Fruit fly (Drosophila melanogaster) whole organism, adult: ENCODE results near the gene CG15894.

Experiments used
- CG1620 ChIP-seq: fragments of 200-800 bp; sonication (Bioruptor generic); optimal IDR thresholded peaks from 2 replicates; lab custom pipeline; 2016; ENCODE audit warnings: missing biosample characterization, missing genetic modification characterization
- CG33017 ChIP-seq: fragments of 200-800 bp; sonication (Bioruptor generic); optimal IDR thresholded peaks from 2 replicates; lab custom pipeline; 2018; ENCODE audit warnings: missing biosample characterization, mild to moderate bottlenecking, missing genetic modification characterization, moderate library complexity
- CG7045 ChIP-seq: fragments of 200-800 bp; sonication (Bioruptor generic); optimal IDR thresholded peaks from 2 replicates; lab custom pipeline; 2017; ENCODE audit warnings: missing biosample characterization, mild to moderate bottlenecking, missing genetic modification characterization
- CG7101 ChIP-seq: fragments of 200-800 bp; sonication (Bioruptor generic); optimal IDR thresholded peaks from 2 replicates; lab custom pipeline; 2018; ENCODE audit warnings: missing biosample characterization, mild to moderate bottlenecking, missing genetic modification characterization, moderate library complexity
- Crg-1 ChIP-seq: fragments of 200-800 bp; sonication (Bioruptor generic); optimal IDR thresholded peaks from 2 replicates; lab custom pipeline; 2016; ENCODE audit warnings: missing biosample characterization, missing genetic modification characterization
- Mnt ChIP-seq: fragments of 200-800 bp; sonication (Bioruptor generic); optimal IDR thresholded peaks from 2 replicates; lab custom pipeline; 2016; ENCODE audit warnings: missing biosample characterization, mild to moderate bottlenecking, missing genetic modification characterization
- bab1 ChIP-seq: fragments of 200-800 bp; sonication (Bioruptor generic); optimal IDR thresholded peaks from 3 replicates; lab custom pipeline; 2019; ENCODE audit warnings: missing biosample characterization, mild to moderate bottlenecking, missing genetic modification characterization, moderate library complexity
- cic ChIP-seq: fragments of 200-800 bp; sonication (Bioruptor generic); optimal IDR thresholded peaks from 2 replicates; lab custom pipeline; 2017; ENCODE audit warnings: missing biosample characterization, mild to moderate bottlenecking, missing genetic modification characterization, moderate library complexity
- cnc ChIP-seq, 2 experiments: fragments of >200 bp; optimal IDR thresholded peaks; 2 replicates each; lab custom pipeline; 2017
- kay ChIP-seq: fragments of 200-800 bp; sonication (Bioruptor generic); peaks from one replicate; lab custom pipeline; 2016; ENCODE audit warnings: missing biosample characterization, missing genetic modification characterization, borderline replicate concordance
- ovo ChIP-seq: fragments of 200-800 bp; sonication (Bioruptor generic); optimal IDR thresholded peaks from 2 replicates; lab custom pipeline; 2016; ENCODE audit warnings: missing biosample characterization, missing genetic modification characterization
- tj ChIP-seq: fragments of 200-800 bp; sonication (Bioruptor generic); optimal IDR thresholded peaks from 3 replicates; lab custom pipeline; 2017; ENCODE audit warnings: missing biosample characterization, mild to moderate bottlenecking, missing genetic modification characterization, moderate library complexity
- toe ChIP-seq: fragments of 200-800 bp; sonication (Bioruptor generic); optimal IDR thresholded peaks from 2 replicates; lab custom pipeline; 2016; ENCODE audit warnings: missing biosample characterization, missing genetic modification characterization

DNA sequence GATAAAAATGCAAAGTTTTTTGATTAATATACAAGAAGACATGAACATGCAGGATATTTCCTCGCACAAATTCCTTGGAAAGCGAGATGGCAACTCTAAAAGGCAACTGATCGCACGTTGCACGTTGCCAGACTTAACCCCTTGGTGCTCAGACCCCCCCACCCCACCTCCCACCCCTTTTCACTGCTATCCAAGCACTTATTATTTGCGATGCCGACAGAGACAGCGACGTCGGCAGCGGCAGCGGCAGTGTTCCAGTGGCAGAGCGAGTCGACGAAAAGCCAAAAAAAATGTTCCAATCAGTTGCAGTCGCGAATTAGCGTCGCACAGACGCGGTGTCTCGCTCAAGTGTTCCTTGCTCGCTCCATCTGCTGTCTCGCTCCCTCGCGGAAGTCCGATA is 5.3 kb upstream of the CG15894 start, which contains the start of gene CG3823:
- no peak for TF ChIP-seq CG7045 (GFP tag; lab: Kevin White, UChicago)
- no peak for TF ChIP-seq CG7101 (tag; lab: Kevin White, UChicago)
- no peak for TF ChIP-seq cic
- TF ChIP-seq toe = no peak
- TF ChIP-seq Mnt (GFP tag; lab: Kevin White, UChicago) = no peak
- no peak for TF ChIP-seq cnc (optimal IDR thresholded peaks at IDR 0.05; lab: Kevin White, UChicago)
- TF ChIP-seq kay (GFP tag; lab: Kevin White, UChicago) = no peak
- TF ChIP-seq CG1620 (GFP tag; lab: Kevin White, UChicago) = no peak
- TF ChIP-seq CG33017 (tag; lab: Kevin White, UChicago) = no peak
- TF ChIP-seq tj (GFP tag; lab: Kevin White, UChicago) = peak; percentile 65
- TF ChIP-seq ovo (GFP tag; lab: Kevin White, UChicago) = no peak
- TF ChIP-seq bab1 (GFP tag; lab: Kevin White, UChicago) = no peak
- no peak for TF ChIP-seq Crg-1
